Fruit fly (Drosophila melanogaster) whole organism, embryonic: Measurements from ENCODE around the gene tank.

Source experiments
- Ada2b ChIP-seq: fragments of 200-800 bp; sonication (Bioruptor generic); IDR thresholded peaks from 2 replicates; pipeline ENCODE4 v1.3.6; 2022; ENCODE audit warnings: missing biosample characterization, missing genetic modification characterization
- CG10959 ChIP-seq: fragments of 200-800 bp; sonication (Bioruptor generic); IDR thresholded peaks from 2 replicates; pipeline ENCODE4 v1.3.6; 2022; ENCODE audit warnings: missing biosample characterization, missing genetic modification characterization
- CG11085 ChIP-seq: fragments of 200-800 bp; sonication (Bioruptor generic); IDR thresholded peaks from 2 replicates; pipeline ENCODE4 v1.3.6; 2022; ENCODE audit warnings: missing biosample characterization, missing genetic modification characterization
- CG11695 ChIP-seq: fragments of 200-800 bp; sonication (Bioruptor generic); IDR thresholded peaks from 3 replicates; pipeline ENCODE4 v1.3.6; 2022; ENCODE audit warnings: missing biosample characterization, missing genetic modification characterization
- CG11696 ChIP-seq: fragments of 200-800 bp; sonication (Bioruptor generic); IDR thresholded peaks from 2 replicates; pipeline ENCODE4 v1.3.6; 2022; ENCODE audit warnings: missing biosample characterization, missing genetic modification characterization
- CG12299 ChIP-seq: fragments of 200-800 bp; sonication (Bioruptor generic); optimal IDR thresholded peaks from 2 replicates; lab custom pipeline; 2018; ENCODE audit warnings: missing biosample characterization, mild to moderate bottlenecking, missing genetic modification characterization
- CG13296 ChIP-seq: fragments of 200-800 bp; sonication (Bioruptor generic); optimal IDR thresholded peaks from 3 replicates; lab custom pipeline; 2018; ENCODE audit warnings: missing biosample characterization, mild to moderate bottlenecking, missing genetic modification characterization
- CG14014 ChIP-seq: fragments of 200-800 bp; sonication (Bioruptor generic); IDR thresholded peaks from 2 replicates; pipeline ENCODE4 v1.3.6; 2022; ENCODE audit warnings: missing biosample characterization, missing genetic modification characterization
- CG14710 ChIP-seq: fragments of 200-800 bp; sonication (Bioruptor generic); optimal IDR thresholded peaks from 3 replicates; lab custom pipeline; 2019; ENCODE audit warnings: missing biosample characterization, mild to moderate bottlenecking, missing genetic modification characterization, moderate library complexity
- CG15479 ChIP-seq: fragments of 200-800 bp; sonication (Bioruptor generic); optimal IDR thresholded peaks from 3 replicates; lab custom pipeline; 2019; ENCODE audit warnings: missing biosample characterization, mild to moderate bottlenecking, missing genetic modification characterization, moderate library complexity
- CG17612 ChIP-seq: fragments of 200-800 bp; sonication (Bioruptor generic); IDR thresholded peaks from 2 replicates; pipeline ENCODE4 v1.3.6; 2022; ENCODE audit warnings: missing biosample characterization, missing genetic modification characterization
- CG2129 ChIP-seq: fragments of 200-800 bp; sonication (Bioruptor generic); IDR thresholded peaks from 2 replicates; pipeline ENCODE4 v1.3.6; 2022; ENCODE audit warnings: missing biosample characterization, missing genetic modification characterization; ENCODE audit not compliant: partially characterized antibody
- CG2875 ChIP-seq: fragments of 200-800 bp; sonication (Bioruptor generic); optimal IDR thresholded peaks from 2 replicates; lab custom pipeline; 2017; ENCODE audit warnings: missing biosample characterization, mild to moderate bottlenecking, missing genetic modification characterization, missing genetic modification reagents
- CG3281 ChIP-seq: fragments of 200-800 bp; sonication (Bioruptor generic); optimal IDR thresholded peaks from 3 replicates; lab custom pipeline; 2017; ENCODE audit warnings: missing biosample characterization, mild to moderate bottlenecking, missing genetic modification characterization
- CG3726 ChIP-seq: fragments of 200-800 bp; sonication (Bioruptor generic); IDR thresholded peaks from 3 replicates; pipeline ENCODE4, ENCODE4 v1.3.6; 2022; ENCODE audit warnings: missing biosample characterization, missing genetic modification characterization
- CG4854 ChIP-seq: fragments of 200-800 bp; sonication (Bioruptor generic); optimal IDR thresholded peaks from 2 replicates; lab custom pipeline; 2016; ENCODE audit warnings: missing biosample characterization, missing genetic modification characterization, inconsistent platforms
- CG6791 ChIP-seq: fragments of 200-800 bp; sonication (Bioruptor generic); IDR thresholded peaks from 3 replicates; pipeline ENCODE4 v1.3.6; 2022; ENCODE audit warnings: missing biosample characterization, missing genetic modification characterization; ENCODE audit not compliant: partially characterized antibody
- CG7372 ChIP-seq: fragments of 200-800 bp; sonication (Bioruptor generic); IDR thresholded peaks from 2 replicates; pipeline ENCODE4 v1.3.6; 2022; ENCODE audit warnings: missing biosample characterization, missing genetic modification characterization
- CTCF ChIP-seq: fragments of 200-800 bp; sonication (Bioruptor generic); optimal IDR thresholded peaks from 2 replicates; lab custom pipeline; 2017; ENCODE audit warnings: missing biosample characterization, mild to moderate bottlenecking, missing genetic modification characterization, moderate library complexity
- Chrac-16 ChIP-seq: fragments of 200-800 bp; sonication (Bioruptor generic); optimal IDR thresholded peaks from 3 replicates; lab custom pipeline; 2016; ENCODE audit warnings: missing biosample characterization, missing genetic modification characterization
- CrebB ChIP-seq: fragments of 200-800 bp; sonication (Bioruptor generic); optimal IDR thresholded peaks from 3 replicates; lab custom pipeline; 2018; ENCODE audit warnings: missing biosample characterization, mild to moderate bottlenecking, missing genetic modification characterization
- Dp ChIP-seq: fragments of 200-800 bp; sonication (Bioruptor generic); optimal IDR thresholded peaks from 2 replicates; lab custom pipeline; 2018; ENCODE audit warnings: missing biosample characterization, mild to moderate bottlenecking, missing genetic modification characterization, moderate library complexity
- Gug ChIP-seq: fragments of 200-800 bp; sonication (Bioruptor generic); IDR thresholded peaks from 4 replicates; pipeline ENCODE4 v1.3.6; 2022; ENCODE audit warnings: missing biosample characterization, missing genetic modification characterization
- HLH4C ChIP-seq: fragments of 200-800 bp; sonication (Bioruptor generic); IDR thresholded peaks from 3 replicates; pipeline ENCODE4 v1.3.6; 2022; ENCODE audit warnings: missing biosample characterization, missing genetic modification characterization; ENCODE audit not compliant: partially characterized antibody
- Kr ChIP-seq: fragments of 200-800 bp; sonication (Bioruptor generic); optimal IDR thresholded peaks from 2 replicates; lab custom pipeline; 2017; ENCODE audit warnings: missing biosample characterization, mild to moderate bottlenecking, missing genetic modification characterization
- Lim3 ChIP-seq: fragments of 200-800 bp; sonication (Bioruptor generic); IDR thresholded peaks from 2 replicates; pipeline ENCODE4 v1.3.6; 2022; ENCODE audit warnings: missing biosample characterization, missing genetic modification characterization
- MBD-R2 ChIP-seq: fragments of 200-800 bp; sonication (Bioruptor generic); IDR thresholded peaks from 2 replicates; pipeline ENCODE4 v1.3.6; 2022; ENCODE audit warnings: missing biosample characterization, missing genetic modification characterization
- Med ChIP-seq: fragments of 200-800 bp; sonication (Bioruptor generic); peaks from one replicate; lab custom pipeline; 2016; ENCODE audit warnings: missing biosample characterization, missing genetic modification characterization, mild to moderate bottlenecking, inconsistent platforms, moderate library complexity
- Oaz ChIP-seq: fragments of 200-800 bp; sonication (Bioruptor generic); IDR thresholded peaks from 2 replicates; pipeline ENCODE4 v1.3.6; 2022; ENCODE audit warnings: missing biosample characterization, missing genetic modification characterization
- Sox100B ChIP-seq: fragments of 200-800 bp; sonication (Bioruptor generic); optimal IDR thresholded peaks from 3 replicates; lab custom pipeline; 2018; ENCODE audit warnings: missing biosample characterization, mild to moderate bottlenecking, missing genetic modification characterization
- Taf1 ChIP-seq: fragments of 200-800 bp; sonication (Bioruptor generic); IDR thresholded peaks from 2 replicates; pipeline ENCODE4 v1.3.6; 2022; ENCODE audit warnings: missing biosample characterization, missing genetic modification characterization
- btn ChIP-seq: fragments of 200-800 bp; sonication (Bioruptor generic); optimal IDR thresholded peaks from 2 replicates; lab custom pipeline; 2016; ENCODE audit warnings: missing biosample characterization, missing genetic modification characterization
- chif ChIP-seq, 2 experiments: fragments of 200-800 bp; sonication (Bioruptor generic); optimal IDR thresholded peaks; 3 replicates each; lab custom pipeline; 2016; ENCODE audit warnings: missing biosample characterization in 2 of 2, missing genetic modification characterization in 2 of 2
- crp ChIP-seq, 2 experiments: fragments of 200-800 bp; sonication (Bioruptor generic); optimal IDR thresholded peaks; 2 replicates in 1 of 2; 3 replicates in 1 of 2; lab custom pipeline; 2017; ENCODE audit warnings: missing biosample characterization in 2 of 2, missing genetic modification characterization in 2 of 2, mild to moderate bottlenecking in 1 of 2, moderate library complexity in 1 of 2
- esg ChIP-seq: fragments of 200-800 bp; sonication (Bioruptor generic); conservative IDR thresholded peaks from 2 replicates; pipeline ENCODE4 v1.3.6; 2022; ENCODE audit warnings: missing biosample characterization, missing genetic modification characterization
- gro ChIP-seq: fragments of 200-800 bp; sonication (Bioruptor generic); optimal IDR thresholded peaks from 2 replicates; lab custom pipeline; 2016; ENCODE audit warnings: missing biosample characterization, missing genetic modification characterization
- hb ChIP-seq: fragments of 200-800 bp; sonication (Bioruptor generic); IDR thresholded peaks from 3 replicates; pipeline ENCODE4 v1.3.6; 2022; ENCODE audit warnings: missing biosample characterization, missing genetic modification characterization; ENCODE audit not compliant: partially characterized antibody
- lov ChIP-seq, 2 experiments: fragments of 200-800 bp in 1 of 2; fragments of >200 bp in 1 of 2; sonication (Bioruptor generic) in 1 of 2; IDR thresholded peaks in 1 of 2; optimal IDR thresholded peaks in 1 of 2; 2 replicates in 1 of 2; 3 replicates in 1 of 2; pipeline versions ENCODE4 v1.3.6 to Lab custom; 2017 to 2022; ENCODE audit warnings: missing biosample characterization in 1 of 2, missing genetic modification characterization in 1 of 2
- nerfin-2 ChIP-seq: fragments of 200-800 bp; sonication (Bioruptor generic); IDR thresholded peaks from 2 replicates; pipeline ENCODE4 v1.3.6; 2022; ENCODE audit warnings: missing biosample characterization, missing genetic modification characterization; ENCODE audit not compliant: partially characterized antibody
- pita ChIP-seq: fragments of 200-800 bp; sonication (Bioruptor generic); optimal IDR thresholded peaks from 2 replicates; lab custom pipeline; 2017; ENCODE audit warnings: missing biosample characterization, mild to moderate bottlenecking, missing genetic modification characterization
- pzg ChIP-seq: fragments of 200-800 bp; sonication (Bioruptor generic); optimal IDR thresholded peaks from 3 replicates; lab custom pipeline; 2018; ENCODE audit warnings: missing biosample characterization, mild to moderate bottlenecking, missing genetic modification characterization, moderate library complexity
- so ChIP-seq: fragments of 200-800 bp; sonication (Bioruptor generic); IDR thresholded peaks from 3 replicates; pipeline ENCODE4 v1.3.6; 2022; ENCODE audit warnings: missing biosample characterization, missing genetic modification characterization
- sob ChIP-seq: fragments of 200-800 bp; sonication (Bioruptor generic); IDR thresholded peaks from 2 replicates; pipeline ENCODE4 v1.3.6; 2022; ENCODE audit warnings: missing biosample characterization, missing genetic modification characterization
- stc ChIP-seq: fragments of 200-800 bp; sonication (Bioruptor generic); IDR thresholded peaks from 2 replicates; pipeline ENCODE4 v1.3.6; 2022; ENCODE audit warnings: missing biosample characterization, missing genetic modification characterization
- stwl ChIP-seq: fragments of 200-800 bp; sonication (Bioruptor generic); optimal IDR thresholded peaks from 3 replicates; lab custom pipeline; 2018; ENCODE audit warnings: missing biosample characterization, mild to moderate bottlenecking, missing genetic modification characterization, moderate library complexity
- usp ChIP-seq: fragments of >200 bp; optimal IDR thresholded peaks from 2 replicates; lab custom pipeline; 2017; ENCODE audit warnings: missing biosample characterization, missing genetic modification characterization
- vvl ChIP-seq: fragments of 200-800 bp; sonication (Bioruptor generic); IDR thresholded peaks from 2 replicates; pipeline ENCODE4 v1.3.6; 2022; ENCODE audit warnings: missing biosample characterization, missing genetic modification characterization
- yki ChIP-seq: fragments of >200 bp; optimal IDR thresholded peaks from 3 replicates; lab custom pipeline; 2018
- zen2 ChIP-seq: fragments of 200-800 bp; sonication (Bioruptor generic); IDR thresholded peaks from 3 replicates; pipeline ENCODE4 v1.3.6; 2022; ENCODE audit warnings: missing biosample characterization, missing genetic modification characterization; ENCODE audit not compliant: partially characterized antibody
- zf30C ChIP-seq: fragments of 200-800 bp; sonication (Bioruptor generic); optimal IDR thresholded peaks from 3 replicates; lab custom pipeline; 2018; ENCODE audit warnings: missing biosample characterization, mild to moderate bottlenecking, missing genetic modification characterization

The tank gene

dm6 chr2L:4837772-4838397 lies at the start of gene tank, which contains the start of gene CG12194 (continued):
- TF ChIP-seq CG6791 (peak; percentile 73), Lim3 (peak; percentile 97), Chrac-16 (peak; percentile 99), esg (GFP tag; lab: Robert Waterston, UW) (peak; percentile 99), CG4854 (GFP tag; lab: Kevin White, UChicago) (peak; percentile 99), CG13296 (peak; percentile 92), nerfin-2 (peak; percentile 60; the same call in 1 of the 2 replicates), sob (GFP tag; lab: Robert Waterston, UW) (peak; percentile 99), CTCF (GFP tag; lab: Kevin White, UChicago) (peak; percentile 73), Dp (peak; percentile 42), Med (GFP tag; lab: Kevin White, UChicago) (peak; percentile 100), stwl (tag; lab: Kevin White, UChicago) (peak; percentile 84), stc (GFP tag; lab: Robert Waterston, UW) (peak; percentile 99), CG15479 (peak; percentile 26), CG10959 (GFP tag; lab: Robert Waterston, UW) (peak; percentile 99), CG11085 (GFP tag; lab: Robert Waterston, UW) (peak; percentile 98), Ada2b (GFP tag; lab: Robert Waterston, UW) (peak; percentile 99), CG3726 (GFP tag; lab: Robert Waterston, UW) (peak; percentile 99), hb (GFP tag; lab: Robert Waterston, UW) (peak; percentile 29; the same call in 1 of the 3 replicates), Sox100B (GFP tag; lab: Kevin White, UChicago) (peak; percentile 92), so (peak; percentile 99), CG11695 (peak; percentile 99), lov (optimal IDR thresholded peaks at IDR 0.05; lab: Kevin White, UChicago) (no peak), lov (GFP tag; IDR thresholded peaks at IDR 0.05; lab: Robert Waterston, UW) (peak; percentile 99), CG3281 (GFP tag; lab: Kevin White, UChicago) (peak; percentile 98), zen2 (GFP tag; lab: Robert Waterston, UW) (peak; percentile 62; the same call in 2 of the 3 replicates), CG2129 (GFP tag; lab: Robert Waterston, UW) (peak; percentile 33; the same call in 1 of the 2 replicates), CrebB (peak; percentile 98), crp (GFP tag; optimal IDR thresholded peaks at IDR 0.05; lab: Kevin White, UChicago) (peak; percentile 40 to 78), MBD-R2 (GFP tag; lab: Robert Waterston, UW) (peak; percentile 99), CG12299 (tag; lab: Kevin White, UChicago) (peak; percentile 95), btn (GFP tag; lab: Kevin White, UChicago) (peak; percentile 99), Gug (peak; percentile 100), Kr (GFP tag; lab: Kevin White, UChicago) (peak; percentile 37), CG11696 (peak; percentile 97), Taf1 (GFP tag; lab: Robert Waterston, UW) (peak; percentile 97), chif (GFP tag; optimal IDR thresholded peaks at IDR 0.05; lab: Kevin White, UChicago) (peak; percentile 99), yki (lab: Kevin White, UChicago) (no peak), pita (GFP tag; lab: Kevin White, UChicago) (no peak), CG14014 (GFP tag; lab: Robert Waterston, UW) (peak; percentile 99), CG17612 (peak; percentile 99), usp (GFP tag; lab: Kevin White, UChicago) (no peak), vvl (peak; percentile 100), zf30C (GFP tag; lab: Kevin White, UChicago) (peak; percentile 96), Oaz (GFP tag; lab: Robert Waterston, UW) (peak; percentile 98), pzg (GFP tag; lab: Kevin White, UChicago) (peak; percentile 87), HLH4C (GFP tag; lab: Robert Waterston, UW) (peak; percentile 73), CG2875 (GFP tag; lab: Kevin White, UChicago) (peak; percentile 99), CG14710 (peak; percentile 97), CG7372 (GFP tag; lab: Robert Waterston, UW) (peak; percentile 98), gro (GFP tag; lab: Kevin White, UChicago) (peak; percentile 98)
